Fruit fly (Drosophila melanogaster) whole organism, prepupa: ENCODE data around the gene CG11398.
A peak's percentile ranks its signal among the peaks of the same experiment; 100 is the strongest.

ENCODE experiments used
- Blimp-1 ChIP-seq: fragments of 200-800 bp; sonication (Bioruptor generic); optimal IDR thresholded peaks from 3 replicates; lab custom pipeline; 2017; ENCODE audit warnings: missing biosample characterization, missing genetic modification characterization, mild to moderate bottlenecking, moderate library complexity, missing genetic modification reagents
- CG10669 ChIP-seq: fragments of 200-800 bp; sonication (Bioruptor generic); optimal IDR thresholded peaks from 3 replicates; lab custom pipeline; 2018; ENCODE audit warnings: missing biosample characterization, mild to moderate bottlenecking, missing genetic modification characterization, moderate library complexity
- CG11294 ChIP-seq: fragments of 200-800 bp; sonication (Bioruptor generic); IDR thresholded peaks from 2 replicates; pipeline ENCODE4 v1.3.6; 2022; ENCODE audit warnings: missing biosample characterization, missing genetic modification characterization
- CG11902 ChIP-seq: fragments of 200-800 bp; sonication (Bioruptor generic); optimal IDR thresholded peaks from 3 replicates; lab custom pipeline; 2016; ENCODE audit warnings: missing biosample characterization, missing genetic modification characterization
- CG15336 ChIP-seq: fragments of 200-800 bp; sonication (Bioruptor generic); IDR thresholded peaks from 2 replicates; pipeline ENCODE4 v1.3.6; 2022; ENCODE audit warnings: missing biosample characterization, missing genetic modification characterization
- CG1621 ChIP-seq: fragments of 200-800 bp; sonication (Bioruptor generic); optimal IDR thresholded peaks from 3 replicates; lab custom pipeline; 2018; ENCODE audit warnings: missing biosample characterization, mild to moderate bottlenecking, missing genetic modification characterization
- CG3032 ChIP-seq: fragments of 200-800 bp; optimal IDR thresholded peaks from 2 replicates; lab custom pipeline; 2019; ENCODE audit warnings: missing biosample characterization, mild to moderate bottlenecking, missing genetic modification characterization, moderate library complexity
- CG31627 ChIP-seq: fragments of 200-800 bp; sonication (Bioruptor generic); optimal IDR thresholded peaks from 3 replicates; lab custom pipeline; 2016; ENCODE audit warnings: missing biosample characterization, missing genetic modification characterization
- CG34406 ChIP-seq: fragments of 200-800 bp; sonication (Bioruptor generic); optimal IDR thresholded peaks from 3 replicates; lab custom pipeline; 2016; ENCODE audit warnings: missing biosample characterization, missing genetic modification characterization
- CG3919 ChIP-seq: fragments of 200-800 bp; sonication (Bioruptor generic); optimal IDR thresholded peaks from 3 replicates; lab custom pipeline; 2016; ENCODE audit warnings: missing biosample characterization, missing genetic modification characterization
- CG6276 ChIP-seq: fragments of 200-800 bp; sonication (Bioruptor generic); optimal IDR thresholded peaks from 2 replicates; lab custom pipeline; 2017; ENCODE audit warnings: missing biosample characterization, mild to moderate bottlenecking, missing genetic modification characterization
- CG6792 ChIP-seq: fragments of 200-800 bp; sonication (Bioruptor generic); optimal IDR thresholded peaks from 3 replicates; lab custom pipeline; 2016; ENCODE audit warnings: missing biosample characterization, missing genetic modification characterization
- CG6854 ChIP-seq: fragments of 200-800 bp; sonication (Bioruptor generic); optimal IDR thresholded peaks from 2 replicates; lab custom pipeline; 2017; ENCODE audit warnings: missing biosample characterization, mild to moderate bottlenecking, missing genetic modification characterization
- CG7368 ChIP-seq: fragments of 200-800 bp; sonication (Bioruptor generic); optimal IDR thresholded peaks from 3 replicates; lab custom pipeline; 2016; ENCODE audit warnings: missing biosample characterization, missing genetic modification characterization
- CG8119 ChIP-seq: fragments of 200-800 bp; sonication (Bioruptor generic); IDR thresholded peaks from 3 replicates; pipeline ENCODE4 v1.3.6; 2022; ENCODE audit warnings: missing biosample characterization, missing genetic modification characterization
- CG8632 ChIP-seq: fragments of 200-800 bp; sonication (Bioruptor generic); optimal IDR thresholded peaks from 3 replicates; lab custom pipeline; 2016; ENCODE audit warnings: missing biosample characterization, missing genetic modification characterization
- CG9139 ChIP-seq: fragments of 200-800 bp; sonication (Bioruptor generic); optimal IDR thresholded peaks from 3 replicates; lab custom pipeline; 2017; ENCODE audit warnings: missing biosample characterization, mild to moderate bottlenecking, missing genetic modification characterization
- Eip75B ChIP-seq: fragments of 200-800 bp; sonication (Bioruptor generic); optimal IDR thresholded peaks from 3 replicates; lab custom pipeline; 2016; ENCODE audit warnings: missing biosample characterization, missing genetic modification characterization
- Eip78C ChIP-seq: fragments of 200-800 bp; sonication (Bioruptor generic); peaks from one replicate; lab custom pipeline; 2016; ENCODE audit warnings: missing biosample characterization, missing genetic modification characterization
- Eip93F ChIP-seq: fragments of 200-800 bp; sonication (Bioruptor generic); optimal IDR thresholded peaks from 2 replicates; lab custom pipeline; 2016; ENCODE audit warnings: missing biosample characterization, mild to moderate bottlenecking, missing genetic modification characterization
- Ets21C ChIP-seq: fragments of 200-800 bp; sonication (Bioruptor generic); optimal IDR thresholded peaks from 3 replicates; lab custom pipeline; 2016; ENCODE audit warnings: missing biosample characterization, missing genetic modification characterization
- Ets96B ChIP-seq: fragments of 200-800 bp; optimal IDR thresholded peaks from 2 replicates; lab custom pipeline; 2019; ENCODE audit warnings: missing biosample characterization, mild to moderate bottlenecking, missing genetic modification characterization, moderate library complexity
- Gug ChIP-seq: fragments of 200-800 bp; sonication (Bioruptor generic); IDR thresholded peaks from 2 replicates; pipeline ENCODE4 v1.3.6; 2022; ENCODE audit warnings: missing biosample characterization, missing genetic modification characterization
- Hr38 ChIP-seq: sonication (Bioruptor generic); optimal IDR thresholded peaks from 2 replicates; lab custom pipeline; 2016; ENCODE audit warnings: missing biosample characterization, missing genetic modification characterization
- Hr39 ChIP-seq: fragments of 200-800 bp; sonication (Bioruptor generic); optimal IDR thresholded peaks from 2 replicates; lab custom pipeline; 2016; ENCODE audit warnings: missing biosample characterization, missing genetic modification characterization
- OdsH ChIP-seq: fragments of 200-800 bp; sonication (Bioruptor generic); optimal IDR thresholded peaks from 3 replicates; lab custom pipeline; 2016; ENCODE audit warnings: missing biosample characterization, missing genetic modification characterization
- Smox ChIP-seq: fragments of 200-800 bp; sonication (Bioruptor generic); optimal IDR thresholded peaks from 3 replicates; lab custom pipeline; 2016; ENCODE audit warnings: missing biosample characterization, missing genetic modification characterization
- Sox102F ChIP-seq: fragments of 200-800 bp; sonication (Bioruptor generic); optimal IDR thresholded peaks from 2 replicates; lab custom pipeline; 2016; ENCODE audit warnings: missing biosample characterization, mild to moderate bottlenecking, missing genetic modification characterization
- Sox14 ChIP-seq: fragments of 200-800 bp; sonication (Bioruptor generic); optimal IDR thresholded peaks from 3 replicates; lab custom pipeline; 2016; ENCODE audit warnings: missing biosample characterization, missing genetic modification characterization
- acj6 ChIP-seq: fragments of 200-800 bp; sonication (Bioruptor generic); optimal IDR thresholded peaks from 3 replicates; lab custom pipeline; 2016; ENCODE audit warnings: missing biosample characterization, missing genetic modification characterization
- cyc ChIP-seq: fragments of 200-800 bp; sonication (Bioruptor generic); optimal IDR thresholded peaks from 3 replicates; lab custom pipeline; 2016; ENCODE audit warnings: missing biosample characterization, missing genetic modification characterization
- dac ChIP-seq: fragments of 200-800 bp; sonication (Bioruptor generic); optimal IDR thresholded peaks from 2 replicates; lab custom pipeline; 2017; ENCODE audit warnings: missing biosample characterization, mild to moderate bottlenecking, missing genetic modification characterization
- esn ChIP-seq: fragments of 200-800 bp; sonication (Bioruptor generic); optimal IDR thresholded peaks from 2 replicates; lab custom pipeline; 2016; ENCODE audit warnings: missing biosample characterization, mild to moderate bottlenecking, missing genetic modification characterization, moderate library complexity
- fd59A ChIP-seq: fragments of 200-800 bp; sonication (Bioruptor generic); optimal IDR thresholded peaks from 2 replicates; lab custom pipeline; 2017; ENCODE audit warnings: missing biosample characterization, mild to moderate bottlenecking, missing genetic modification characterization, missing genetic modification reagents
- fkh ChIP-seq: fragments of 200-800 bp; sonication (Bioruptor generic); optimal IDR thresholded peaks from 3 replicates; lab custom pipeline; 2017; ENCODE audit warnings: missing biosample characterization, mild to moderate bottlenecking, missing genetic modification characterization, moderate library complexity
- lz ChIP-seq: fragments of 200-800 bp; sonication (Bioruptor generic); optimal IDR thresholded peaks from 3 replicates; lab custom pipeline; 2016; ENCODE audit warnings: missing biosample characterization, missing genetic modification characterization
- net ChIP-seq: fragments of 200-800 bp; sonication (Bioruptor generic); optimal IDR thresholded peaks from 3 replicates; lab custom pipeline; 2016; ENCODE audit warnings: missing biosample characterization, missing genetic modification characterization
- salr ChIP-seq, 2 experiments: fragments of 200-800 bp; sonication (Bioruptor generic); optimal IDR thresholded peaks; 3 replicates each; lab custom pipeline; 2016 to 2018; ENCODE audit warnings: missing biosample characterization in 2 of 2, missing genetic modification characterization in 2 of 2, mild to moderate bottlenecking in 1 of 2
- spab ChIP-seq: fragments of 200-800 bp; sonication (Bioruptor generic); optimal IDR thresholded peaks from 2 replicates; lab custom pipeline; 2017; ENCODE audit warnings: missing biosample characterization, mild to moderate bottlenecking, missing genetic modification characterization, missing genetic modification reagents
- ss ChIP-seq, 2 experiments: fragments of 200-800 bp; sonication (Bioruptor generic); optimal IDR thresholded peaks; 2 replicates in 1 of 2; 3 replicates in 1 of 2; lab custom pipeline; 2017 to 2018; ENCODE audit warnings: mild to moderate bottlenecking in 2 of 2, missing biosample characterization in 2 of 2, missing genetic modification characterization in 2 of 2, moderate library complexity in 1 of 2
- svp ChIP-seq: fragments of 200-800 bp; sonication (Bioruptor generic); peaks from one replicate; lab custom pipeline; 2016; ENCODE audit warnings: missing biosample characterization, missing genetic modification characterization
- topi ChIP-seq: fragments of 200-800 bp; sonication (Bioruptor generic); optimal IDR thresholded peaks from 3 replicates; lab custom pipeline; 2016; ENCODE audit warnings: missing biosample characterization, missing genetic modification characterization
- vri ChIP-seq: fragments of 200-800 bp; sonication (Bioruptor generic); optimal IDR thresholded peaks from 3 replicates; lab custom pipeline; 2016; ENCODE audit warnings: missing biosample characterization, mild to moderate bottlenecking, missing genetic modification characterization

The CG11398 gene

DNA sequence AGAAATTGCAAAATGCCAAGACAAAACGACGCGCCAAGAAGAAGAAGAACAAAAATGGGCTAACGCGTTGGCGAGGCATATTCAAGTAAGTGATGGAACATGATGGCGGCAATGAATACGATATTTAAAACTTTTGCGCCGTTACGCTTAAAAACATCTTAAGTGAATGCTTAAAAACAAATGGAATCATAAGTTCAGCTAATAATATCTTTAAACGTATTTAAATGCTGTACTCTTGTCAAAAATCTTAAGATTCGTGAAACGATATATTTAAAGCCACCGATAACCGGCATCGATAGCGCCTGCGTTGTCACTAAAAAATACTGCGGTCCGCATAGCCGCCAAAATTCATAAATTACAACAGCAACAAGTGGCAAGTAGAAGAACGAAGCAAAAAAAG lies 24.9 kb upstream of the CG11398 start, which contains the start of gene CG11403 (continued):
- TF ChIP-seq CG8632 (GFP tag; lab: Kevin White, UChicago) (no peak), Blimp-1 (GFP tag; lab: Kevin White, UChicago) (no peak), CG1621 (tag; lab: Kevin White, UChicago) (no peak), CG10669 (GFP tag; lab: Kevin White, UChicago) (no peak), CG15336 (no peak), Eip75B (GFP tag; lab: Kevin White, UChicago) (no peak), CG7368 (GFP tag; lab: Kevin White, UChicago) (no peak), salr (GFP tag; optimal IDR thresholded peaks at IDR 0.05; lab: Kevin White, UChicago) (no peak), Sox102F (GFP tag; lab: Kevin White, UChicago) (no peak), spab (GFP tag; lab: Kevin White, UChicago) (no peak), CG6276 (GFP tag; lab: Kevin White, UChicago) (no peak), CG31627 (peak; percentile 28), CG9139 (GFP tag; lab: Kevin White, UChicago) (no peak), vri (GFP tag; lab: Kevin White, UChicago) (no peak), topi (no peak)

DNA sequence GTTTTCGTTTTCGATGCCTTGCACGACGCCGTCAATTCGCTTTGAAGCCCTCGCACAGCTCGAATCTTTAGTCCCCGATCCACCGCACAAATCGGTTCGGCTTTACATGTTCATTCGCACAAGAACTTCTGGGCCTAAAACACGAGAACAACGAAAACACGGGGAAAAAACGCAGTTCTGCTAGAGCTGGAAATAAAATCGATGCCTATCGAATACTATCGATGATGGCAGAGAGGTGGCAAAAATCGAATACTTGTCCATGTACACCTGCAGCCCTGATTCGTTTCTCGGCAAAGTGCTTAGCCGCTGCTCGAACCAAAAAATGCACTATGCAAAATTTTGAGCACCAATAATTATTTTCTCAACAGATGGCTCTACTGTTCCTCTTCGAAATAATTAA lies 21.5 kb upstream of the CG11398 start, which contains the start of gene CG3638:
CG3638 (minus strand) TSS at position 210 of the 400 bp plus-strand sequence.
- peak; percentile 9 for TF ChIP-seq lz (GFP tag; lab: Kevin White, UChicago)
- no peak for TF ChIP-seq acj6
- TF ChIP-seq CG3919 = peak; percentile 12
- TF ChIP-seq cyc = peak; percentile 17
- TF ChIP-seq CG7368 (GFP tag; lab: Kevin White, UChicago) = no peak
- TF ChIP-seq Sox14 (GFP tag; lab: Kevin White, UChicago) = peak; percentile 44
- peak; percentile 16 for TF ChIP-seq Hr39
- TF ChIP-seq CG3032 (tag; lab: Kevin White, UChicago) = peak; percentile 11
- TF ChIP-seq Eip75B (GFP tag; lab: Kevin White, UChicago) = no peak
- peak; percentile 26 for TF ChIP-seq svp (GFP tag; lab: Kevin White, UChicago)
- TF ChIP-seq CG31627 = peak; percentile 23

DNA sequence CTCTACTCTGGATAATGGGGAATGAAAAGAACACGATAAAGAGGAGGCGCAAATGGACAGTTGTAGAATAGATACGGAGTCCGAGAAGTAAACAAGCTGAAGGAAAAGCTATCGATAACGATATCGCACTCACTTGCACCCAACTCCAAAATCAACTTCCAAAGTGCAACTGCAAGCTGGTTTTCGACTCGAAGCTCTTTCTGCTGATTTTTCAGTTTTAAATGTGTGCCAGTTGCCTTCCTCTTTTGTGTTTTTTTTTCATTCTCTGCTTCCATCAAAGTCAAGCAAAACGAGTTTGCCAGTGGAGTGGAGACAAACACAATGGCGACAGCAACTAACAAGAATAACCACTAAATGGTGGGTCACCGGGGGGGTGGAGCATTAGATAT lies 20.7 kb upstream of the CG11398 start:
- no peak for TF ChIP-seq Gug (GFP tag; lab: Robert Waterston, UW)
- no peak for TF ChIP-seq CG34406
- TF ChIP-seq svp (GFP tag; lab: Kevin White, UChicago) = no peak
- TF ChIP-seq Ets21C (GFP tag; lab: Kevin White, UChicago) = no peak

DNA sequence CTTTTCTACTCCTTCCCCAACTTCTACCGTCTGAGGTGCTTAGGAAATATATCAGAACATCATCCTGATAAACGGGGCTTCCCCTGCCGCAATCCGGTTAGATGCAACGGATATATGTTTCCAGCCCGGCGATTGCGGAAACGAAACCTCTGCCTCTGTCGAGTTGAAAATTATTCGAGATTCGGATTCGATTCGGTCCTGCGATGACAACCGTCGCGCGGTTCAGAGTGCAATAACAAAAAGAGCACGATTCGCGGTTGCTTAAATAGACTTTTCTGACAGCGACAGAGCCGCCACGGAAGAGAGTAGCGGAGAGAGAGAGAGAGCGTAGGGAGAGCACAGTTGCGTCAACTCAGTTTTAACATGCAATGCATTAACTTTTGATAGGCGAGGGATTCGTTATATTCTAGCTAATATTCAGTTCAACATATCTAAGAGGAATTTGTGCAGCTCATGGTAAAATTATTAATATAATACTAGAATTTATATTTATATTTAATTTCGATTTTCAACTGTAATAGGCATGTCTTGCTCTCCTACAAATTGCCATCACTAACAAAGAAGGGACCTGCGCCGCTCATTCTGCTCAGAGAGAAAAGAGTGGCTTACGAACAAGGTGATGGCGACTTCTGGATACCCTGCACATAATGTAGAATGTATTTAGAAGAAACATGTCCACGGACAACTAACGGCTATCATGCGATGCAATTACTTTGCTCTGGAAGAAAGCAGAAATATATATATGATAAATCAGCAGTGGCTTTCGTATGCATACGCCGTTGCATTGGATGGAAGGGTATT lies 20.1 kb upstream of the CG11398 start:
- TF ChIP-seq CG10669 (GFP tag; lab: Kevin White, UChicago) (peak; percentile 87), CG6854 (peak; percentile 77), Eip75B (GFP tag; lab: Kevin White, UChicago) (peak; percentile 86), OdsH (GFP tag; lab: Kevin White, UChicago) (peak; percentile 79), Ets96B (peak; percentile 81), net (GFP tag; lab: Kevin White, UChicago) (peak; percentile 63), ss (GFP tag; optimal IDR thresholded peaks at IDR 0.05; lab: Kevin White, UChicago) (peak; percentile 78 to 88), esn (GFP tag; lab: Kevin White, UChicago) (peak; percentile 90), Gug (GFP tag; lab: Robert Waterston, UW) (peak; percentile 74), acj6 (peak; percentile 67), lz (GFP tag; lab: Kevin White, UChicago) (peak; percentile 91), CG11294 (GFP tag; lab: Robert Waterston, UW) (peak; percentile 79; the same call in 1 of the 2 replicates), CG11902 (GFP tag; lab: Kevin White, UChicago) (peak; percentile 59), Hr38 (GFP tag; lab: Kevin White, UChicago) (no peak), Sox102F (GFP tag; lab: Kevin White, UChicago) (peak; percentile 90), CG6792 (GFP tag; lab: Kevin White, UChicago) (peak; percentile 71), CG8119 (GFP tag; lab: Robert Waterston, UW) (peak; percentile 85), CG15336 (peak; percentile 80), Blimp-1 (GFP tag; lab: Kevin White, UChicago) (peak; percentile 48), cyc (peak; percentile 79), vri (GFP tag; lab: Kevin White, UChicago) (peak; percentile 57), CG3032 (tag; lab: Kevin White, UChicago) (peak; percentile 83), Eip78C (GFP tag; lab: Kevin White, UChicago) (peak; percentile 93), Smox (peak; percentile 82), dac (GFP tag; lab: Kevin White, UChicago) (peak; percentile 77), fd59A (GFP tag; lab: Kevin White, UChicago) (peak; percentile 77), fkh (GFP tag; lab: Kevin White, UChicago) (peak; percentile 31), Eip93F (no peak)
